Worm (Caenorhabditis elegans) whole organism, mixed stage, embryonic: ENCODE data around the gene mig-17.

Experiments used
- elt-1 ChIP-seq: sonication (generic microtip); optimal IDR thresholded peaks from 2 replicates; lab custom pipeline; 2017; ENCODE audit warnings: missing genetic modification characterization, mild to moderate bottlenecking, missing compliant biosample characterization, antibody characterized with exemption, moderate library complexity, borderline replicate concordance; ENCODE audit not compliant: insufficient read depth
- nhr-12 ChIP-seq: fragments of 150-350 bp; optimal IDR thresholded peaks from 2 replicates; lab custom pipeline; 2014; ENCODE audit warnings: missing biosample characterization, missing genetic modification characterization
- nhr-237 ChIP-seq: fragments of 150-350 bp; optimal IDR thresholded peaks from 2 replicates; lab custom pipeline; 2014; ENCODE audit warnings: missing biosample characterization, missing genetic modification characterization
- nhr-28 ChIP-seq: fragments of 150-350 bp; optimal IDR thresholded peaks from 2 replicates; lab custom pipeline; 2014; ENCODE audit warnings: missing biosample characterization, missing genetic modification characterization
- nhr-76 ChIP-seq: sonication (generic microtip); optimal IDR thresholded peaks from 2 replicates; lab custom pipeline; 2017; ENCODE audit warnings: missing biosample characterization, missing genetic modification characterization

- TF ChIP-seq nhr-76 (no peak), nhr-12 (tag; lab: Kevin White, UChicago) (no peak), nhr-237 (tag; lab: Kevin White, UChicago) (no peak), elt-1 (no peak), nhr-28 (tag; lab: Kevin White, UChicago) (no peak)
These were observed 8.4 kb downstream of the mig-17 start for ce11 chrV:11454917-11455316.
